Worm (Caenorhabditis elegans): Measurements from ENCODE around the gene ceh-48.

The ceh-48 gene

DNA sequence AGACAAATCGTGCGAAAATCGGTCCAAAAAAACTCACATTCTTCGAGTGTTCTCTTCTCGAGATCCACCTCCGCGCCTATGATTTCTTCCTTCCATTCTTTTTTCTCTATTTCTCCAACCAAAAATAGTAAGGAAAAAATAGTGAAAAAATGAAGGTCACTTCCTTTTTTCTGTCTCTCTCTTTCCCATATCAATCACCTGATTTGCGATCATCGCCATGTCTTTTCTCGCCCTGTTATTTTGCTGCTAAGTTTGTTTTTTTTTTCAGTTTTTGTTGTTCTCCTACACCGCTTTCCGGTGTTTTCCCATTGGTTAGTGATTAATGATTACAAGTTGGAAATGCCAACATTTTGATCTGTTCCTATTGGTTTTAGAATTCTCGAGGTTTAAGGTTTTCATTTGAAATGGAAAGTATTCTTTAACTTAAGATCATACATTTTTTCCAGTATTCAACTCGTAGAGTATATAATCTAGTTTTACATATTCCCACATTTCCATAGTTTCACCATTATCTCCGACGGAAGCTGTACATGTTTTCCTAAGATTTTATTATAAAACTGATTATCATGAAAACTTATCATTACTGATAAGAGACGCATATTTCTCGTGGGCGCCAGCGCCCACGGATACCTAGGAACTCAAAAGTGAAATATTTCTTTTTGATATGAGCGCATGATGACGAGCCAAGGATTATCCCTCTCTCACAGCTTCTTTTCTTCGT lies 29.8 kb downstream of the ceh-48 start:
- TF ChIP-seq unc-62 (GFP tag; optimal IDR thresholded peaks at IDR 0.05): no peak

DNA sequence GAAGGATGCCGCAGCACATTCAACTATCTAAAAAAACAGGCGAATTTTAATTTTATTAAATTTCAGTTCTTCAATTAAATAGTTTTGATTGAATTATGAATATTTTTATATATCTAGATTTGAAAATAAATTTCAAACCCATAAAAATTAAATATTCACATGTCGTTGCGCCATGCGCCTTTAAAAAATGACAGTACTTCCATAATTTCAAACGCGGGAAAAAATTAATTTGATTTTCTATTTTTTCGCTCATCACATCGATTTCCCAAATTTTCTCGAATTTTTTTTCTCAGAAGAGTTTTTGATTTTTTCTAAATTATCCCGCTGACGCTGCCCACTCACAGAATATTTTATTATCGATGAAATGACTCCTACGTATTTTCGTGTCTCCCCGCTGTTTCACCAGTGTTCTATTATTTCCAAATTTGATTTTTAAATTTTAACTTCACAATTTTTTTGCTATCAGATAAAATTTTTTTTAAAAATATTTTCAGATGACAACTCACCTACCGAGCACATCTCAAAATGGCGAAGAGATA lies 30.6 kb downstream of the ceh-48 start, which contains the start of gene lip-1:
Gene lip-1 (plus strand): TSS at position 489 of the 539 bp plus-strand sequence.
- TF ChIP-seq unc-62 (GFP tag; optimal IDR thresholded peaks at IDR 0.05): no peak

DNA sequence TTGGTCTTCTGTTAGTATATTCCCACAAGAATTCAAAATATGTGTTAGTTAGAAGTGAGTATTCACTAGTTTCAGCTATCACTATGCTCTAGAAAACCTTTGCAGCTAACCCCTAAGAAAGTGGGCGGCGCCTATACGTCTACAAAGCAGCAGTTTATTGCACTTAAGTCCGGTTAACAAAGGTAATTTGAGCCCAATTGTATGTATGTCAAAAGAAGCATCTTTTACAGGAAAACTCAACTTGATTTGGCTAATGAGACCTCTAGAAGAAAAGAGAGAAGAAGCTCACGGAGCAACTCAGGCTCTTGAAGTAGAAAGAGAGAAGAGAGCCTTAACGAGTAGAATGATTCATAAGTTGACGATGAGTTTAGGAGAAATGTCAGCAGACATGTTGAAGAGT lies 40.8 kb downstream of the ceh-48 start:
- TF ChIP-seq unc-62 (GFP tag; optimal IDR thresholded peaks at IDR 0.05): no peak

DNA sequence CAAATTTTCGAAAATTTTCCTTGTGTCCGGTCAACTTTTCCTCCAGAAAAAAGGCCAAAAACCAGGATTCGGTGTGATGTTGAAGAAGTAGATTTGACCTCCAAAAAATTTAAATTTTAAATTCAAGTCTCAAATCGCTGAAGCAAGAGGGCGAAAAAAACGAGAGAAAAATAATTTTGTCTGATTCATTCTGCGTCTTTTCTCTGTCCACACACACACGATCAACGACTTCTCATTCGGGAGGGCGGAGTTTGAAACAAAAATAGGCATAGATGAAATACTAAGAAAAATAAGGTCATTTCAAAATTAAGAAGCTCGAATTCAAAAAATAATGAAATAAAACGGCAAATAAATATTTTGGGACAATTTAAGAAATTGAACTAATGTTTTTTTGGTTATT lies 47.4 kb downstream of the ceh-48 start, which contains the start of gene R13H7.2:
Gene R13H7.2 (minus strand): TSS at position 101 of the 400 bp plus-strand sequence.
- TF ChIP-seq unc-62 (GFP tag; optimal IDR thresholded peaks at IDR 0.05): no peak
